Comparison of ENCODE assay signal across 5 fruit fly cellular contexts in genomic region chr3L:18064632-18065482, dm6.
TF ChIP-seq lines count a peak whose summit lies in the region.

Gene Eip75B, minus strand, starts transcription at chr3L:18064696.

- no peak for TF ChIP-seq CTCF in whole organism, embryonic (GFP tag; optimal IDR thresholded peaks at IDR 0.05; lab: Kevin White, UChicago)

TF ChIP-seq in whole organism, adult, 20 proteins besides CTCF, POLR2A, EP300 and RAD21:
- TF ChIP-seq CG11617 (GFP tag; optimal IDR thresholded peaks at IDR 0.05; lab: Kevin White, UChicago) (no peak), CG5204 (GFP tag; optimal IDR thresholded peaks at IDR 0.05; lab: Kevin White, UChicago) (peak; percentile 25)
TF ChIP-seq in whole organism, adult: peak in this region for 1.

TF ChIP-seq in whole organism, embryonic, 481 proteins besides CTCF, POLR2A, EP300 and RAD21 (continues in another document):
- TF ChIP-seq CG4424 (GFP tag; optimal IDR thresholded peaks at IDR 0.05; lab: Kevin White, UChicago): peak; percentile 22
- peak; percentile 15 for TF ChIP-seq CG3407 (GFP tag; optimal IDR thresholded peaks at IDR 0.05; lab: Kevin White, UChicago)
- TF ChIP-seq lab (GFP tag; optimal IDR thresholded peaks at IDR 0.05; lab: Kevin White, UChicago): no peak
- no peak for TF ChIP-seq schlank (tag; optimal IDR thresholded peaks at IDR 0.05; lab: Kevin White, UChicago)
- TF ChIP-seq dmrt11E (tag; optimal IDR thresholded peaks at IDR 0.05; lab: Kevin White, UChicago): peak; percentile 52
- no peak for TF ChIP-seq en (GFP tag; optimal IDR thresholded peaks at IDR 0.05; lab: Kevin White, UChicago)
- TF ChIP-seq yki (optimal IDR thresholded peaks at IDR 0.05; lab: Kevin White, UChicago): peak; percentile 65
- no peak for TF ChIP-seq Stat92E (GFP tag; optimal IDR thresholded peaks at IDR 0.05; lab: Kevin White, UChicago)
- TF ChIP-seq sim (GFP tag; IDR thresholded peaks at IDR 0.05; lab: Robert Waterston, UW): no peak
- TF ChIP-seq CG17612 (GFP tag; IDR thresholded peaks at IDR 0.05; lab: Robert Waterston, UW): no peak
- TF ChIP-seq Adf1 (GFP tag; IDR thresholded peaks at IDR 0.05; lab: Robert Waterston, UW): peak; percentile 68
- peak; percentile 5 for TF ChIP-seq Oli (tag; optimal IDR thresholded peaks at IDR 0.05; lab: Kevin White, UChicago)
- TF ChIP-seq CG3163 (GFP tag; optimal IDR thresholded peaks at IDR 0.05; lab: Kevin White, UChicago): peak; percentile 12
- TF ChIP-seq Taf1 (GFP tag; IDR thresholded peaks at IDR 0.05; lab: Robert Waterston, UW): no peak
- no peak for TF ChIP-seq ab (GFP tag; optimal IDR thresholded peaks at IDR 0.05; lab: Kevin White, UChicago)
- no peak for TF ChIP-seq croc (GFP tag; conservative IDR thresholded peaks at IDR 0.05; lab: Robert Waterston, UW)
- no peak for TF ChIP-seq sens-2 (GFP tag; IDR thresholded peaks at IDR 0.05; lab: Robert Waterston, UW)
- peak; percentile 14 for TF ChIP-seq CG16815 (GFP tag; optimal IDR thresholded peaks at IDR 0.05; lab: Kevin White, UChicago)
- TF ChIP-seq Meics (GFP tag; optimal IDR thresholded peaks at IDR 0.05; lab: Kevin White, UChicago): no peak
- peak; percentile 66 for TF ChIP-seq p53 (GFP tag; optimal IDR thresholded peaks at IDR 0.05; lab: Kevin White, UChicago)
- TF ChIP-seq CG15269 (tag; optimal IDR thresholded peaks at IDR 0.05; lab: Kevin White, UChicago): no peak
- no peak for TF ChIP-seq bowl (GFP tag; IDR thresholded peaks at IDR 0.05; lab: Robert Waterston, UW)
- TF ChIP-seq Scr (GFP tag; IDR thresholded peaks at IDR 0.05; lab: Robert Waterston, UW; ENCODE audit: partially characterized antibody): no peak

TF ChIP-seq in whole organism, prepupa, 60 proteins besides CTCF, POLR2A, EP300 and RAD21 (continues in another document):
- TF ChIP-seq Smox (GFP tag; optimal IDR thresholded peaks at IDR 0.05; lab: Kevin White, UChicago) (peak; percentile 66), Sox102F (GFP tag; optimal IDR thresholded peaks at IDR 0.05; lab: Kevin White, UChicago) (peak; percentile 55), CG6276 (GFP tag; optimal IDR thresholded peaks at IDR 0.05; lab: Kevin White, UChicago) (peak; percentile 18), CG11294 (GFP tag; IDR thresholded peaks at IDR 0.05; lab: Robert Waterston, UW) (no peak), CG34406 (GFP tag; optimal IDR thresholded peaks at IDR 0.05; lab: Kevin White, UChicago) (peak; percentile 49), Sox15 (GFP tag; optimal IDR thresholded peaks at IDR 0.05; lab: Kevin White, UChicago) (peak; percentile 49), CG6163 (GFP tag; IDR thresholded peaks at IDR 0.05; lab: Robert Waterston, UW) (peak; percentile 66; the same call in 2 of the 3 replicates), Hr39 (GFP tag; optimal IDR thresholded peaks at IDR 0.05; lab: Kevin White, UChicago) (peak; percentile 62), CG10669 (GFP tag; optimal IDR thresholded peaks at IDR 0.05; lab: Kevin White, UChicago) (peak; percentile 58), Eip75B (GFP tag; optimal IDR thresholded peaks at IDR 0.05; lab: Kevin White, UChicago) (peak; percentile 55), OdsH (GFP tag; optimal IDR thresholded peaks at IDR 0.05; lab: Kevin White, UChicago) (peak; percentile 71), CG11902 (GFP tag; optimal IDR thresholded peaks at IDR 0.05; lab: Kevin White, UChicago) (peak; percentile 25), Ets96B (tag; optimal IDR thresholded peaks at IDR 0.05; lab: Kevin White, UChicago) (peak; percentile 62), CG3032 (tag; optimal IDR thresholded peaks at IDR 0.05; lab: Kevin White, UChicago) (peak; percentile 70), dsx (GFP tag; optimal IDR thresholded peaks at IDR 0.05; lab: Kevin White, UChicago; ENCODE audit: poor library complexity, severe bottlenecking) (peak; percentile 18), Blimp-1 (GFP tag; optimal IDR thresholded peaks at IDR 0.05; lab: Kevin White, UChicago) (no peak), fd59A (GFP tag; optimal IDR thresholded peaks at IDR 0.05; lab: Kevin White, UChicago) (peak; percentile 55), CG9139 (GFP tag; optimal IDR thresholded peaks at IDR 0.05; lab: Kevin White, UChicago) (no peak), dac (GFP tag; optimal IDR thresholded peaks at IDR 0.05; lab: Kevin White, UChicago) (no peak), achi (GFP tag; optimal IDR thresholded peaks at IDR 0.05; lab: Kevin White, UChicago) (peak; percentile 72), pdm3 (GFP tag; optimal IDR thresholded peaks at IDR 0.05; lab: Kevin White, UChicago) (peak; percentile 69), fkh (GFP tag; optimal IDR thresholded peaks at IDR 0.05; lab: Kevin White, UChicago) (no peak)

TF ChIP-seq in whole organism, pupa, 21 proteins besides CTCF, POLR2A, EP300 and RAD21:
- TF ChIP-seq CG32121 (GFP tag; IDR thresholded peaks at IDR 0.05; lab: Robert Waterston, UW) (peak; percentile 51), Pif1B (GFP tag; optimal IDR thresholded peaks at IDR 0.05; lab: Kevin White, UChicago) (peak; percentile 18), Ets98B (GFP tag; IDR thresholded peaks at IDR 0.05; lab: Robert Waterston, UW) (no peak), CG14655 (GFP tag; optimal IDR thresholded peaks at IDR 0.05; lab: Kevin White, UChicago) (peak; percentile 81), CG17806 (tag; optimal IDR thresholded peaks at IDR 0.05; lab: Kevin White, UChicago) (peak; percentile 48), D1 (tag; optimal IDR thresholded peaks at IDR 0.05; lab: Kevin White, UChicago) (peak; percentile 78), CG34367 (tag; optimal IDR thresholded peaks at IDR 0.05; lab: Kevin White, UChicago) (peak; percentile 47), EcR (GFP tag; optimal IDR thresholded peaks at IDR 0.05; lab: Kevin White, UChicago) (peak; percentile 98), gl (tag; optimal IDR thresholded peaks at IDR 0.05; lab: Kevin White, UChicago) (no peak), CG8159 (tag; optimal IDR thresholded peaks at IDR 0.05; lab: Kevin White, UChicago) (peak; percentile 80), CG15710 (tag; optimal IDR thresholded peaks at IDR 0.05; lab: Kevin White, UChicago) (peak; percentile 66), Pif1A (GFP tag; optimal IDR thresholded peaks at IDR 0.05; lab: Kevin White, UChicago) (peak; percentile 17), CG4496 (GFP tag; IDR thresholded peaks at IDR 0.05; lab: Robert Waterston, UW) (peak; percentile 72; the same call in 1 of the 3 replicates), rn (GFP tag; IDR thresholded peaks at IDR 0.05; lab: Robert Waterston, UW) (no peak), CG9948 (tag; optimal IDR thresholded peaks at IDR 0.05; lab: Kevin White, UChicago) (peak; percentile 76), CG8301 (tag; optimal IDR thresholded peaks at IDR 0.05; lab: Kevin White, UChicago) (peak; percentile 62), fd96Ca (GFP tag; IDR thresholded peaks at IDR 0.05; lab: Robert Waterston, UW) (no peak), CG13204 (GFP tag; optimal IDR thresholded peaks at IDR 0.05; lab: Kevin White, UChicago) (no peak), Snoo (tag; optimal IDR thresholded peaks at IDR 0.05; lab: Kevin White, UChicago) (no peak), CG12605 (GFP tag; IDR thresholded peaks at IDR 0.05; lab: Robert Waterston, UW) (peak; percentile 56; the same call in 1 of the 2 replicates), CG10348 (GFP tag; IDR thresholded peaks at IDR 0.05; lab: Robert Waterston, UW) (no peak)

TF ChIP-seq in whole organism, wandering third instar larva, 38 proteins besides CTCF, POLR2A, EP300 and RAD21 (continues in another document):
- no peak for TF ChIP-seq Mio (GFP tag; optimal IDR thresholded peaks at IDR 0.05; lab: Kevin White, UChicago)
- TF ChIP-seq Myc (optimal IDR thresholded peaks at IDR 0.05; lab: Kevin White, UChicago): no peak
- TF ChIP-seq psq (GFP tag; optimal IDR thresholded peaks at IDR 0.05; lab: Kevin White, UChicago): peak; percentile 86
- no peak for TF ChIP-seq Rel (GFP tag; optimal IDR thresholded peaks at IDR 0.05; lab: Kevin White, UChicago)
- TF ChIP-seq Rel (tag; optimal IDR thresholded peaks at IDR 0.05; lab: Kevin White, UChicago): no peak
- peak; percentile 46 for TF ChIP-seq h (GFP tag; optimal IDR thresholded peaks at IDR 0.05; lab: Kevin White, UChicago)
- no peak for TF ChIP-seq GATAd (GFP tag; optimal IDR thresholded peaks at IDR 0.05; lab: Kevin White, UChicago)
- TF ChIP-seq br (GFP tag; optimal IDR thresholded peaks at IDR 0.05; lab: Kevin White, UChicago): peak; percentile 42
- no peak for TF ChIP-seq dsf (GFP tag; optimal IDR thresholded peaks at IDR 0.05; lab: Kevin White, UChicago; ENCODE audit: borderline replicate concordance)
- no peak for TF ChIP-seq Vsx2 (GFP tag; optimal IDR thresholded peaks at IDR 0.05; lab: Kevin White, UChicago; ENCODE audit: partially characterized antibody)
- TF ChIP-seq tai (GFP tag; optimal IDR thresholded peaks at IDR 0.05; lab: Kevin White, UChicago): peak; percentile 22
- TF ChIP-seq CG9705 (GFP tag; optimal IDR thresholded peaks at IDR 0.05; lab: Kevin White, UChicago): no peak
- peak; percentile 21 to 72 for TF ChIP-seq dl (GFP tag; optimal IDR thresholded peaks at IDR 0.05; lab: Kevin White, UChicago; ENCODE audit: insufficient read depth in 1 of 2, partially characterized antibody in 2 of 2)
- TF ChIP-seq Dif (GFP tag; optimal IDR thresholded peaks at IDR 0.05; lab: Kevin White, UChicago; ENCODE audit: partially characterized antibody): peak; percentile 76
- TF ChIP-seq N (GFP tag; optimal IDR thresholded peaks at IDR 0.05; lab: Kevin White, UChicago): no peak
- peak; percentile 59 for TF ChIP-seq woc (GFP tag; optimal IDR thresholded peaks at IDR 0.05; lab: Kevin White, UChicago)
- peak; percentile 59 for TF ChIP-seq HLH106 (tag; optimal IDR thresholded peaks at IDR 0.05; lab: Kevin White, UChicago)
- peak; percentile 52 for TF ChIP-seq dmrt93B (GFP tag; optimal IDR thresholded peaks at IDR 0.05; lab: Kevin White, UChicago)
- peak; percentile 57 for TF ChIP-seq OdsH (GFP tag; optimal IDR thresholded peaks at IDR 0.05; lab: Kevin White, UChicago)
- no peak for TF ChIP-seq CG32264 (GFP tag; optimal IDR thresholded peaks at IDR 0.05; lab: Kevin White, UChicago)
- no peak for TF ChIP-seq pan (optimal IDR thresholded peaks at IDR 0.05; lab: Kevin White, UChicago)
- no peak for TF ChIP-seq lola (GFP tag; optimal IDR thresholded peaks at IDR 0.05; lab: Kevin White, UChicago)
- no peak for TF ChIP-seq Jra (GFP tag; optimal IDR thresholded peaks at IDR 0.05; lab: Kevin White, UChicago)
- TF ChIP-seq Hnf4 (GFP tag; optimal IDR thresholded peaks at IDR 0.05; lab: Kevin White, UChicago): peak; percentile 51
- no peak for TF ChIP-seq sv (GFP tag; optimal IDR thresholded peaks at IDR 0.05; lab: Kevin White, UChicago)
- no peak for TF ChIP-seq sage (GFP tag; optimal IDR thresholded peaks at IDR 0.05; lab: Kevin White, UChicago)
- TF ChIP-seq brk (GFP tag; optimal IDR thresholded peaks at IDR 0.05; lab: Kevin White, UChicago): no peak
- peak; percentile 9 for TF ChIP-seq Hr83 (GFP tag; optimal IDR thresholded peaks at IDR 0.05; lab: Kevin White, UChicago; ENCODE audit: poor library complexity, severe bottlenecking)
- peak; percentile 64 for TF ChIP-seq Sp1 (GFP tag; optimal IDR thresholded peaks at IDR 0.05; lab: Kevin White, UChicago)
- TF ChIP-seq usp (GFP tag; optimal IDR thresholded peaks at IDR 0.05; lab: Kevin White, UChicago): no peak
- TF ChIP-seq foxo (GFP tag; optimal IDR thresholded peaks at IDR 0.05; lab: Kevin White, UChicago): peak in 1 of 2 experiments; percentile 58
